Fruit fly (Drosophila melanogaster): Measurements from ENCODE around the gene CG17110.

Gene CG17110

DNA sequence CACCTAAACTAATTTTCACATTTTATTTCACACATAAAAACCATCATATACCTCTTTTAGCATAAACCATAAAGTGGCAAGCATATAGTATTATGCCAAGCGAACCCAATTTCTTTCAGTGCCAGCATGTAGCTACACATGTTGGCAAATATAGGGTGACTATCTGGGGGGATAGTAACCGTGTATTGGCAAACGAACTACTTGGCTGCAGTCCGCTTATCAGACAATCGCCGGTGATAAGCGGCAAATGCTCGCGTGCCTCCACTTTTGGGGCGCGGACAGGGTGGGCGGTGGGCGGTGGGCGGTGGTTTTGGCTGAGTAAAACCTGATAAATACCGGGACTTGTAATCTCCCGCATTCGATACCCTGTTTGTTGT is 48.1 kb downstream of the CG17110 start (continued):
- TF ChIP-seq kah (GFP tag; optimal IDR thresholded peaks at IDR 0.05) = no peak
- TF ChIP-seq dan (GFP tag; IDR thresholded peaks at IDR 0.05) = no peak
- TF ChIP-seq Dek (tag; optimal IDR thresholded peaks at IDR 0.05) = no peak
- no peak for TF ChIP-seq pho (GFP tag; optimal IDR thresholded peaks at IDR 0.05)
- no peak for TF ChIP-seq CG12391 (tag; optimal IDR thresholded peaks at IDR 0.05)
- no peak for TF ChIP-seq Hr78 (GFP tag; optimal IDR thresholded peaks at IDR 0.05)
- TF ChIP-seq mam (GFP tag; optimal IDR thresholded peaks at IDR 0.05) = peak; percentile 2
- no peak for TF ChIP-seq Sox102F (GFP tag; optimal IDR thresholded peaks at IDR 0.05)
- no peak for TF ChIP-seq klu (GFP tag; IDR thresholded peaks at IDR 0.05)
- no peak for TF ChIP-seq odd (GFP tag; optimal IDR thresholded peaks at IDR 0.05)
- TF ChIP-seq CG7963 (GFP tag; IDR thresholded peaks at IDR 0.05; ENCODE audit: partially characterized antibody) = no peak
- TF ChIP-seq CG17186 (GFP tag; optimal IDR thresholded peaks at IDR 0.05) = no peak
- 0 out of 2 replicates have a peak, but pooled peaks have one; percentile 17 for TF ChIP-seq CG3847 (GFP tag; IDR thresholded peaks at IDR 0.05)
- TF ChIP-seq CG30431 (GFP tag; optimal IDR thresholded peaks at IDR 0.05) = no peak
- TF ChIP-seq disco-r (GFP tag; optimal IDR thresholded peaks at IDR 0.05) = no peak
- TF ChIP-seq crc (GFP tag; optimal IDR thresholded peaks at IDR 0.05) = no peak
- TF ChIP-seq vfl (GFP tag; optimal IDR thresholded peaks at IDR 0.05) = no peak
- TF ChIP-seq oc (tag; optimal IDR thresholded peaks at IDR 0.05) = no peak
- no peak for TF ChIP-seq maf-S (GFP tag; optimal IDR thresholded peaks at IDR 0.05)
- TF ChIP-seq CG17361 (GFP tag; IDR thresholded peaks at IDR 0.05) = no peak
- no peak for TF ChIP-seq ap (GFP tag; IDR thresholded peaks at IDR 0.05)
- no peak for TF ChIP-seq repo (GFP tag; optimal IDR thresholded peaks at IDR 0.05)
- TF ChIP-seq Hmx (GFP tag; optimal IDR thresholded peaks at IDR 0.05) = no peak
- no peak for TF ChIP-seq slou (GFP tag; optimal IDR thresholded peaks at IDR 0.05)
- peak; percentile 78 for TF ChIP-seq Med (GFP tag)
- no peak for TF ChIP-seq CG10147 (GFP tag; optimal IDR thresholded peaks at IDR 0.05)
- no peak for TF ChIP-seq Nf-YA (GFP tag; IDR thresholded peaks at IDR 0.05)
- TF ChIP-seq sr (GFP tag; IDR thresholded peaks at IDR 0.05) = no peak
- TF ChIP-seq CG15696 (tag; optimal IDR thresholded peaks at IDR 0.05) = no peak
- peak; percentile 7; the same call in 1 of the 2 replicates for TF ChIP-seq Rfx (GFP tag; IDR thresholded peaks at IDR 0.05)
- TF ChIP-seq ci (GFP tag; IDR thresholded peaks at IDR 0.05) = no peak
- TF ChIP-seq CG6254 (GFP tag; optimal IDR thresholded peaks at IDR 0.05) = no peak
- TF ChIP-seq gfzf (GFP tag; optimal IDR thresholded peaks at IDR 0.05) = no peak
- no peak for TF ChIP-seq CG33213 (GFP tag; optimal IDR thresholded peaks at IDR 0.05)
- no peak for TF ChIP-seq kni (GFP tag; optimal IDR thresholded peaks at IDR 0.05)
- no peak for TF ChIP-seq nerfin-2 (GFP tag; IDR thresholded peaks at IDR 0.05; ENCODE audit: partially characterized antibody)
- no peak for TF ChIP-seq CG5245 (GFP tag; optimal IDR thresholded peaks at IDR 0.05)
- TF ChIP-seq CG4617 (GFP tag; optimal IDR thresholded peaks at IDR 0.05; ENCODE audit: borderline replicate concordance) = no peak
- no peak for TF ChIP-seq CG12659 (GFP tag; optimal IDR thresholded peaks at IDR 0.05)
- no peak for TF ChIP-seq CG15269 (tag; optimal IDR thresholded peaks at IDR 0.05)
- no peak for TF ChIP-seq CG10267 (tag; optimal IDR thresholded peaks at IDR 0.05)
- no peak for TF ChIP-seq CG18619 (GFP tag; optimal IDR thresholded peaks at IDR 0.05)
- TF ChIP-seq Elba2 (GFP tag; optimal IDR thresholded peaks at IDR 0.05) = no peak
- TF ChIP-seq H15 (GFP tag; IDR thresholded peaks at IDR 0.05) = no peak
- TF ChIP-seq slbo (GFP tag; IDR thresholded peaks at IDR 0.05) = peak; percentile 41; the same call in 1 of the 2 replicates
- TF ChIP-seq ara (GFP tag; IDR thresholded peaks at IDR 0.05) = no peak
- no peak for TF ChIP-seq CG4854 (GFP tag; optimal IDR thresholded peaks at IDR 0.05)
- TF ChIP-seq CG8281 (tag; optimal IDR thresholded peaks at IDR 0.05) = no peak
- TF ChIP-seq ato (GFP tag; IDR thresholded peaks at IDR 0.05; ENCODE audit: partially characterized antibody) = no peak
- TF ChIP-seq CG6813 (GFP tag; optimal IDR thresholded peaks at IDR 0.05) = peak; percentile 20
- no peak for TF ChIP-seq CG13123 (GFP tag; optimal IDR thresholded peaks at IDR 0.05)

Measured in whole organism, embryonic.